Fruit fly (Drosophila melanogaster) whole organism, embryonic: ENCODE results near the gene cnc.

ENCODE experiments used
- CG10431 ChIP-seq: fragments of 200-800 bp; sonication (Bioruptor generic); optimal IDR thresholded peaks from 3 replicates; lab custom pipeline; 2018; ENCODE audit warnings: missing biosample characterization, mild to moderate bottlenecking, missing genetic modification characterization
- CG11093 ChIP-seq: fragments of 200-800 bp; sonication (Bioruptor generic); IDR thresholded peaks from 3 replicates; pipeline ENCODE4 v1.3.6; 2022; ENCODE audit warnings: missing biosample characterization, missing genetic modification characterization
- CG12219 ChIP-seq: fragments of 200-800 bp; sonication (Bioruptor generic); optimal IDR thresholded peaks from 3 replicates; lab custom pipeline; 2018; ENCODE audit warnings: missing biosample characterization, mild to moderate bottlenecking, missing genetic modification characterization
- CG15269 ChIP-seq: fragments of 200-800 bp; sonication (Bioruptor generic); optimal IDR thresholded peaks from 2 replicates; lab custom pipeline; 2018; ENCODE audit warnings: missing biosample characterization, mild to moderate bottlenecking, missing genetic modification characterization, moderate library complexity
- CG1529 ChIP-seq: fragments of 200-800 bp; sonication (Bioruptor generic); optimal IDR thresholded peaks from 3 replicates; lab custom pipeline; 2018; ENCODE audit warnings: missing biosample characterization, missing genetic modification characterization
- CG1647 ChIP-seq: fragments of 200-800 bp; sonication (Bioruptor generic); optimal IDR thresholded peaks from 3 replicates; lab custom pipeline; 2016; ENCODE audit warnings: missing biosample characterization, missing genetic modification characterization
- CG17385 ChIP-seq: fragments of 200-800 bp; sonication (Bioruptor generic); optimal IDR thresholded peaks from 3 replicates; lab custom pipeline; 2018; ENCODE audit warnings: missing biosample characterization, mild to moderate bottlenecking, missing genetic modification characterization
- CG18262 ChIP-seq: fragments of 200-800 bp; optimal IDR thresholded peaks from 3 replicates; lab custom pipeline; 2019; ENCODE audit warnings: missing biosample characterization, mild to moderate bottlenecking, missing genetic modification characterization, moderate library complexity
- CG18476 ChIP-seq: fragments of 200-800 bp; sonication (Bioruptor generic); optimal IDR thresholded peaks from 2 replicates; lab custom pipeline; 2016; ENCODE audit warnings: missing biosample characterization, mild to moderate bottlenecking, missing genetic modification characterization
- CG18599 ChIP-seq: fragments of 200-800 bp; sonication (Bioruptor generic); optimal IDR thresholded peaks from 3 replicates; lab custom pipeline; 2017; ENCODE audit warnings: missing biosample characterization, missing genetic modification characterization, mild to moderate bottlenecking, moderate library complexity, missing genetic modification reagents
- CG2678 ChIP-seq: fragments of 200-800 bp; sonication (Bioruptor generic); optimal IDR thresholded peaks from 3 replicates; lab custom pipeline; 2019; ENCODE audit warnings: missing biosample characterization, mild to moderate bottlenecking, missing genetic modification characterization, moderate library complexity
- CG31365 ChIP-seq: fragments of 200-800 bp; sonication (Bioruptor generic); optimal IDR thresholded peaks from 2 replicates; lab custom pipeline; 2018; ENCODE audit warnings: missing biosample characterization, mild to moderate bottlenecking, missing genetic modification characterization
- CG33213 ChIP-seq: fragments of 200-800 bp; sonication (Bioruptor generic); optimal IDR thresholded peaks from 3 replicates; lab custom pipeline; 2016; ENCODE audit warnings: missing biosample characterization, missing genetic modification characterization
- CG34376 ChIP-seq: fragments of 200-800 bp; sonication (Bioruptor generic); optimal IDR thresholded peaks from 2 replicates; lab custom pipeline; 2018; ENCODE audit warnings: missing biosample characterization, mild to moderate bottlenecking, missing genetic modification characterization
- CG6765 ChIP-seq: fragments of 200-800 bp; sonication (Bioruptor generic); optimal IDR thresholded peaks from 3 replicates; lab custom pipeline; 2017; ENCODE audit warnings: missing biosample characterization, mild to moderate bottlenecking, missing genetic modification characterization
- CG7745 ChIP-seq: fragments of 200-800 bp; sonication (Bioruptor generic); optimal IDR thresholded peaks from 2 replicates; lab custom pipeline; 2018; ENCODE audit warnings: missing biosample characterization, mild to moderate bottlenecking, missing genetic modification characterization, moderate library complexity
- CG7839 ChIP-seq: fragments of 200-800 bp; sonication (Bioruptor generic); optimal IDR thresholded peaks from 3 replicates; lab custom pipeline; 2018; ENCODE audit warnings: missing biosample characterization, mild to moderate bottlenecking, missing genetic modification characterization, moderate library complexity
- CG7987 ChIP-seq: fragments of 200-800 bp; sonication (Bioruptor generic); optimal IDR thresholded peaks from 2 replicates; lab custom pipeline; 2018; ENCODE audit warnings: missing biosample characterization, mild to moderate bottlenecking, missing genetic modification characterization, moderate library complexity
- CG8944 ChIP-seq: fragments of 200-800 bp; sonication (Bioruptor generic); optimal IDR thresholded peaks from 3 replicates; lab custom pipeline; 2016; ENCODE audit warnings: missing biosample characterization, missing genetic modification characterization
- CkIIα-i1 ChIP-seq: fragments of 200-800 bp; sonication (Bioruptor generic); IDR thresholded peaks from 2 replicates; pipeline ENCODE4 v1.3.6; 2022; ENCODE audit warnings: missing biosample characterization, missing genetic modification characterization
- D19B ChIP-seq: fragments of 200-800 bp; sonication (Bioruptor generic); optimal IDR thresholded peaks from 2 replicates; lab custom pipeline; 2017; ENCODE audit warnings: missing biosample characterization, mild to moderate bottlenecking, missing genetic modification characterization
- E2f1 ChIP-seq: fragments of 200-800 bp; sonication (Bioruptor generic); IDR thresholded peaks from 2 replicates; pipeline ENCODE4 v1.3.6; 2022; ENCODE audit warnings: missing biosample characterization, missing genetic modification characterization
- Ets65A ChIP-seq: fragments of 200-800 bp; sonication (Bioruptor generic); peaks from one replicate; lab custom pipeline; 2016; ENCODE audit warnings: missing biosample characterization, missing genetic modification characterization
- Ets97D ChIP-seq: fragments of 200-800 bp; sonication (Bioruptor generic); optimal IDR thresholded peaks from 3 replicates; lab custom pipeline; 2016; ENCODE audit warnings: missing biosample characterization, missing genetic modification characterization
- Hr51 ChIP-seq, 2 experiments: fragments of 200-800 bp; sonication (Bioruptor generic); optimal IDR thresholded peaks; 2 replicates in 1 of 2; 3 replicates in 1 of 2; lab custom pipeline; 2016 to 2018; ENCODE audit warnings: missing biosample characterization in 2 of 2, missing genetic modification characterization in 2 of 2, mild to moderate bottlenecking in 1 of 2, moderate library complexity in 1 of 2
- Med ChIP-seq: fragments of 200-800 bp; sonication (Bioruptor generic); peaks from one replicate; lab custom pipeline; 2016; ENCODE audit warnings: missing biosample characterization, missing genetic modification characterization, mild to moderate bottlenecking, inconsistent platforms, moderate library complexity
- Neu2 ChIP-seq: fragments of 200-800 bp; sonication (Bioruptor generic); optimal IDR thresholded peaks from 3 replicates; lab custom pipeline; 2016; ENCODE audit warnings: missing biosample characterization, missing genetic modification characterization, borderline replicate concordance
- Nf-YC ChIP-seq: fragments of 200-800 bp; optimal IDR thresholded peaks from 3 replicates; lab custom pipeline; 2019; ENCODE audit warnings: missing biosample characterization, mild to moderate bottlenecking, missing genetic modification characterization, moderate library complexity
- TFAM ChIP-seq: fragments of 200-800 bp; sonication (Bioruptor generic); optimal IDR thresholded peaks from 2 replicates; lab custom pipeline; 2017; ENCODE audit warnings: missing biosample characterization, missing genetic modification characterization, inconsistent platforms
- cg ChIP-seq: fragments of 200-800 bp; sonication (Bioruptor generic); optimal IDR thresholded peaks from 3 replicates; lab custom pipeline; 2019; ENCODE audit warnings: missing biosample characterization, mild to moderate bottlenecking, missing genetic modification characterization, moderate library complexity
- ci ChIP-seq: fragments of 200-800 bp; sonication (Bioruptor generic); IDR thresholded peaks from 3 replicates; pipeline ENCODE4 v1.3.6; 2022; ENCODE audit warnings: missing biosample characterization, missing genetic modification characterization
- crol ChIP-seq: fragments of 200-800 bp; sonication (Bioruptor generic); IDR thresholded peaks from 2 replicates; pipeline ENCODE4 v1.3.6; 2022; ENCODE audit warnings: missing biosample characterization, missing genetic modification characterization
- cwo ChIP-seq: fragments of 200-800 bp; sonication (Bioruptor generic); optimal IDR thresholded peaks from 3 replicates; lab custom pipeline; 2017; ENCODE audit warnings: missing biosample characterization, missing genetic modification characterization, mild to moderate bottlenecking, moderate library complexity, missing genetic modification reagents
- dimm ChIP-seq: fragments of 200-800 bp; sonication (Bioruptor generic); IDR thresholded peaks from 2 replicates; pipeline ENCODE4 v1.3.6; 2022; ENCODE audit warnings: missing biosample characterization, missing genetic modification characterization
- eve ChIP-seq, 2 experiments: fragments of >200 bp; optimal IDR thresholded peaks; 2 replicates each; lab custom pipeline; 2017; ENCODE audit warnings: missing biosample characterization in 2 of 2, missing genetic modification characterization in 2 of 2
- gcm2 ChIP-seq: fragments of 200-800 bp; sonication (Bioruptor generic); optimal IDR thresholded peaks from 2 replicates; lab custom pipeline; 2016; ENCODE audit warnings: missing biosample characterization, missing genetic modification characterization
- gt ChIP-seq: fragments of 200-800 bp; sonication (Bioruptor generic); IDR thresholded peaks from 2 replicates; pipeline ENCODE4 v1.3.6; 2022; ENCODE audit warnings: missing biosample characterization, missing genetic modification characterization
- hbn ChIP-seq: fragments of 200-800 bp; sonication (Bioruptor generic); IDR thresholded peaks from 2 replicates; pipeline ENCODE4 v1.3.6; 2022; ENCODE audit warnings: missing biosample characterization, missing genetic modification characterization; ENCODE audit not compliant: partially characterized antibody
- hkb ChIP-seq, 2 experiments: fragments of 200-800 bp in 1 of 2; fragments of >200 bp in 1 of 2; sonication (Bioruptor generic) in 1 of 2; IDR thresholded peaks in 1 of 2; optimal IDR thresholded peaks in 1 of 2; 2 replicates each; pipeline versions ENCODE4 v1.3.6 to Lab custom; 2017 to 2022; ENCODE audit warnings: missing biosample characterization in 1 of 2, missing genetic modification characterization in 1 of 2
- ind ChIP-seq: fragments of 200-800 bp; sonication (Bioruptor generic); optimal IDR thresholded peaks from 3 replicates; lab custom pipeline; 2016; ENCODE audit warnings: missing biosample characterization, missing genetic modification characterization
- lab ChIP-seq: fragments of 200-800 bp; sonication (Bioruptor generic); optimal IDR thresholded peaks from 3 replicates; lab custom pipeline; 2017; ENCODE audit warnings: missing biosample characterization, missing genetic modification characterization, mild to moderate bottlenecking, moderate library complexity, missing genetic modification reagents
- maf-S ChIP-seq: fragments of 200-800 bp; sonication (Bioruptor generic); optimal IDR thresholded peaks from 2 replicates; lab custom pipeline; 2016; ENCODE audit warnings: missing biosample characterization, missing genetic modification characterization
- nau ChIP-seq: fragments of 200-800 bp; sonication (Bioruptor generic); optimal IDR thresholded peaks from 3 replicates; lab custom pipeline; 2017; ENCODE audit warnings: missing biosample characterization, mild to moderate bottlenecking, missing genetic modification characterization, missing genetic modification reagents
- pros ChIP-seq: fragments of 200-800 bp; sonication (Bioruptor generic); optimal IDR thresholded peaks from 3 replicates; lab custom pipeline; 2019; ENCODE audit warnings: missing biosample characterization, mild to moderate bottlenecking, missing genetic modification characterization, moderate library complexity
- repo ChIP-seq: fragments of 200-800 bp; sonication (Bioruptor generic); optimal IDR thresholded peaks from 2 replicates; lab custom pipeline; 2016; ENCODE audit warnings: missing biosample characterization, missing genetic modification characterization
- toy ChIP-seq: fragments of 200-800 bp; sonication (Bioruptor generic); IDR thresholded peaks from 2 replicates; pipeline ENCODE4 v1.3.6; 2022; ENCODE audit warnings: missing biosample characterization, missing genetic modification characterization
- trem ChIP-seq: fragments of 200-800 bp; optimal IDR thresholded peaks from 3 replicates; lab custom pipeline; 2019; ENCODE audit warnings: missing biosample characterization, mild to moderate bottlenecking, missing genetic modification characterization, moderate library complexity
- yki ChIP-seq: fragments of >200 bp; optimal IDR thresholded peaks from 3 replicates; lab custom pipeline; 2018

cnc gene

dm6 chr3R:23181714-23182337, 44.7 kb downstream of the cnc start:
- TF ChIP-seq Neu2 (GFP tag; lab: Kevin White, UChicago) (no peak), Med (GFP tag; lab: Kevin White, UChicago) (peak; percentile 2), Nf-YC (tag; lab: Kevin White, UChicago) (no peak), CG10431 (GFP tag; lab: Kevin White, UChicago) (no peak), Ets65A (GFP tag; lab: Kevin White, UChicago) (peak; percentile 22), eve (GFP tag; optimal IDR thresholded peaks at IDR 0.05; lab: Kevin White, UChicago) (peak in 1 of 2 experiments; percentile 43), D19B (peak; percentile 69), CG11093 (no peak), dimm (no peak), Ets97D (GFP tag; lab: Kevin White, UChicago) (no peak), trem (tag; lab: Kevin White, UChicago) (no peak), gcm2 (GFP tag; lab: Kevin White, UChicago) (no peak), CG33213 (GFP tag; lab: Kevin White, UChicago) (no peak)

- no peak for TF ChIP-seq CG1647 (GFP tag; lab: Kevin White, UChicago)
- no peak for TF ChIP-seq CG17385 (GFP tag; lab: Kevin White, UChicago)
- TF ChIP-seq pros (GFP tag; lab: Kevin White, UChicago) = no peak
- TF ChIP-seq ind (GFP tag; lab: Kevin White, UChicago) = no peak
- TF ChIP-seq CG18262 (tag; lab: Kevin White, UChicago) = no peak
- no peak for TF ChIP-seq maf-S (GFP tag; lab: Kevin White, UChicago)
- TF ChIP-seq lab (GFP tag; lab: Kevin White, UChicago) = peak; percentile 68
- no peak for TF ChIP-seq cg (GFP tag; lab: Kevin White, UChicago)
- no peak for TF ChIP-seq CG1529
- TF ChIP-seq CG34376 (GFP tag; lab: Kevin White, UChicago) = no peak
- no peak for TF ChIP-seq toy (GFP tag; lab: Robert Waterston, UW)
- no peak for TF ChIP-seq CkIIα-i1 (GFP tag; lab: Robert Waterston, UW)
- TF ChIP-seq hbn (GFP tag; lab: Robert Waterston, UW) = no peak
- no peak for TF ChIP-seq crol (GFP tag; lab: Robert Waterston, UW)
- no peak for TF ChIP-seq yki (lab: Kevin White, UChicago)
- no peak for TF ChIP-seq CG7839 (tag; lab: Kevin White, UChicago)
- TF ChIP-seq CG15269 (tag; lab: Kevin White, UChicago) = no peak
- no peak for TF ChIP-seq hkb (optimal IDR thresholded peaks at IDR 0.05; lab: Kevin White, UChicago)
- TF ChIP-seq hkb (GFP tag; IDR thresholded peaks at IDR 0.05; lab: Robert Waterston, UW) = no peak
- peak; percentile 7 for TF ChIP-seq CG6765
- no peak for TF ChIP-seq Hr51 (GFP tag; optimal IDR thresholded peaks at IDR 0.05; lab: Kevin White, UChicago)
- peak; percentile 12 for TF ChIP-seq CG31365 (tag; lab: Kevin White, UChicago)
- peak; percentile 15 for TF ChIP-seq CG18599
- TF ChIP-seq CG2678 (tag; lab: Kevin White, UChicago) = peak; percentile 77
- TF ChIP-seq CG7987 = no peak
- no peak for TF ChIP-seq CG7745 (tag; lab: Kevin White, UChicago)
- TF ChIP-seq nau (GFP tag; lab: Kevin White, UChicago) = peak; percentile 49
- no peak for TF ChIP-seq gt (GFP tag; lab: Robert Waterston, UW)
- TF ChIP-seq CG18476 (GFP tag; lab: Kevin White, UChicago) = peak; percentile 2
- TF ChIP-seq CG8944 (GFP tag; lab: Kevin White, UChicago) = peak; percentile 5
- TF ChIP-seq TFAM (GFP tag; lab: Kevin White, UChicago) = no peak
- TF ChIP-seq E2f1 (GFP tag; lab: Robert Waterston, UW) = no peak
- peak; percentile 45 for TF ChIP-seq cwo (GFP tag; lab: Kevin White, UChicago)
- no peak for TF ChIP-seq CG12219
- no peak for TF ChIP-seq repo (GFP tag; lab: Kevin White, UChicago)
- TF ChIP-seq ci = no peak
Measured at dm6 chr3R:23180980-23181630, 45.4 kb downstream of the cnc start.
